Worm (Caenorhabditis elegans) whole organism, early embryonic: ENCODE results near the gene zak-1.

Experiments
- B0310.2 ChIP-seq: sonication (generic microtip); optimal IDR thresholded peaks from 2 replicates; lab custom pipeline; 2016; ENCODE audit warnings: mild to moderate bottlenecking, missing genetic modification characterization, missing compliant biosample characterization
- F13C5.2 ChIP-seq: sonication (generic microtip); optimal IDR thresholded peaks from 2 replicates; lab custom pipeline; 2017; ENCODE audit warnings: mild to moderate bottlenecking, missing genetic modification characterization, inconsistent platforms, missing compliant biosample characterization
- aly-1 ChIP-seq: sonication (generic microtip); optimal IDR thresholded peaks from 2 replicates; lab custom pipeline; 2016; ENCODE audit warnings: missing genetic modification characterization, missing compliant biosample characterization
- ama-1 ChIP-seq: fragments of 150-350 bp; optimal IDR thresholded peaks from 2 replicates; lab custom pipeline; 2014
- ceh-13 ChIP-seq: fragments of 200-800 bp; sonication (Bioruptor generic); optimal IDR thresholded peaks from 2 replicates; lab custom pipeline; 2018; ENCODE audit warnings: mild to moderate bottlenecking, missing genetic modification characterization, missing compliant biosample characterization
- ceh-36 ChIP-seq: sonication (generic microtip); optimal IDR thresholded peaks from 2 replicates; lab custom pipeline; 2016; ENCODE audit warnings: missing genetic modification characterization, inconsistent platforms, missing compliant biosample characterization
- ets-7 ChIP-seq: sonication (generic microtip); optimal IDR thresholded peaks from 2 replicates; lab custom pipeline; 2016; ENCODE audit warnings: missing genotype, missing genetic modification characterization, missing compliant biosample characterization
- flt-1 ChIP-seq: fragments of 200-800 bp; sonication (Bioruptor generic); IDR thresholded peaks from 2 replicates; pipeline ENCODE4 v1.3.6; 2022; ENCODE audit warnings: missing genetic modification characterization, missing compliant biosample characterization
- hmbx-1 ChIP-seq: sonication (generic microtip); optimal IDR thresholded peaks from 2 replicates; lab custom pipeline; 2016; ENCODE audit warnings: mild to moderate bottlenecking, missing genetic modification characterization, missing compliant biosample characterization
- hmg-4 ChIP-seq: fragments of 200-800 bp; sonication (Bioruptor generic); optimal IDR thresholded peaks from 2 replicates; lab custom pipeline; 2018; ENCODE audit warnings: mild to moderate bottlenecking, missing genetic modification characterization, missing compliant biosample characterization
- hnd-1 ChIP-seq: sonication (generic microtip); optimal IDR thresholded peaks from 2 replicates; lab custom pipeline; 2016; ENCODE audit warnings: missing genetic modification characterization, missing compliant biosample characterization
- pes-1 ChIP-seq: fragments of 200-800 bp; sonication (Bioruptor generic); IDR thresholded peaks from 2 replicates; pipeline ENCODE4 v1.3.6; 2022; ENCODE audit warnings: missing genetic modification reagents, missing genetic modification characterization, missing compliant biosample characterization
- scrt-1 ChIP-seq: fragments of 200-800 bp; sonication (Bioruptor generic); IDR thresholded peaks from 2 replicates; pipeline ENCODE4 v1.3.6; 2022; ENCODE audit warnings: missing genetic modification characterization, missing compliant biosample characterization
- sea-1 ChIP-seq: fragments of 200-800 bp; sonication (Bioruptor generic); conservative IDR thresholded peaks from 2 replicates; pipeline ENCODE4 v1.3.6; 2022; ENCODE audit warnings: missing genetic modification characterization, missing compliant biosample characterization
- tbx-11 ChIP-seq: fragments of 200-800 bp; sonication (Bioruptor generic); IDR thresholded peaks from 2 replicates; pipeline ENCODE4 v1.3.6; 2022; ENCODE audit warnings: missing genetic modification characterization, missing compliant biosample characterization
- tbx-37 ChIP-seq: fragments of 200-800 bp; sonication (Bioruptor generic); conservative IDR thresholded peaks from 2 replicates; pipeline ENCODE4 v1.3.6; 2022; ENCODE audit warnings: missing genetic modification reagents, missing genetic modification characterization, missing compliant biosample characterization
- tra-4 ChIP-seq: sonication (generic microtip); optimal IDR thresholded peaks from 2 replicates; lab custom pipeline; 2017; ENCODE audit warnings: missing genetic modification characterization, missing compliant biosample characterization

The zak-1 gene

ce11 chrIII:6856709-6857108, at the start of gene zak-1:
zak-1 (minus strand) TSS chrIII:6856809.
- no peak for TF ChIP-seq hnd-1
- TF ChIP-seq scrt-1 (GFP tag; lab: Robert Waterston, UW) = no peak
- TF ChIP-seq aly-1 (tag; lab: Kevin White, UChicago) = no peak
- TF ChIP-seq ceh-13 (GFP tag; lab: Kevin White, UChicago) = no peak
- TF ChIP-seq pes-1 = no peak
- no peak for TF ChIP-seq ets-7 (tag; lab: Kevin White, UChicago)
- TF ChIP-seq ama-1 (lab: Kevin White, UChicago) = no peak
- TF ChIP-seq tbx-37 = no peak
- TF ChIP-seq F13C5.2 = no peak
- TF ChIP-seq hmbx-1 (tag; lab: Kevin White, UChicago) = no peak
- no peak for TF ChIP-seq flt-1 (GFP tag; lab: Robert Waterston, UW)
- TF ChIP-seq hmg-4 (GFP tag; lab: Kevin White, UChicago) = no peak
- TF ChIP-seq tra-4 = no peak
- TF ChIP-seq sea-1 = no peak
- no peak for TF ChIP-seq tbx-11
- no peak for TF ChIP-seq B0310.2 (tag; lab: Kevin White, UChicago)
- TF ChIP-seq ceh-36 (tag; lab: Kevin White, UChicago) = no peak

DNA sequence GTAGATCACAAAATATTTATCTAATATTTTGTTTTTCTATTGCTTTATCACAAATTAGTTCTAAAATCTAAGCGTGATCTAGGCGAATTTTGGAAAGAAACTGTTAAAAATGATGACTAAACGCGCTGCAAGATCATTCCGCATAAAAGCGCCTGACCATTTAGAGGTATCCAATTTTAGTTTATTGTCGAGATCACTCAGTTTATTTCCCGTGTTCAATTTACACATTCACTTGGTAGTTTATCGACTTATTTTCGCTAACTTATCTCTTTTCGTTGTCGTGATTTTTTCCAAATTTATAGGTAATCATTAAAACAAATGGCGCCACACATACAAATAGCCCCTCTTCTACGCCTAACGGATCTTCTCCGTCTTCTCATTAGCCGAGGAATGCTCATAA, 49.8 kb upstream of the zak-1 start, which contains the start of gene T07E3.2:
T07E3.2 (plus strand) TSS at position 301 of the 400 bp plus-strand sequence.
- no peak for TF ChIP-seq hnd-1
- no peak for TF ChIP-seq ceh-13 (GFP tag; lab: Kevin White, UChicago)

DNA sequence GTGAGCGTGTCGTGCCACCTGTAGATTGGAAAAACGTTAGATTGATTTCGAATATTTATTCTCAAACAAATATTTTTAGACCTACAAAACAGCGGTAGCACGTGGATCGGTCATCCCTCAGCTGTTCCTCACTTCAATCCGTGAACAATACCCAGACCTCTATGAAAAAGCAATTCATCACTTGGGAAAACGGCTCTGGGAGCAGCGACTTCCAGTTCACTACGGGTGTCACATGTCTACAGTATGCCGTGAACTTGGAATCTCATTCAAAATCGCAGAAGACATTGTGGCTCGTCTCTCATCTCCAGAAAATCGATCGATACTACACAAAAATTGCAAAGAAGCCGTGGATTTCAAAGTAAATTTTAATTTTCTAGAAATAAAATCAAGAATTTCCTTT, 47.9 kb upstream of the zak-1 start:
- TF ChIP-seq hnd-1 = no peak
- TF ChIP-seq tbx-11 = no peak
- TF ChIP-seq ceh-36 (tag; lab: Kevin White, UChicago) = no peak
- no peak for TF ChIP-seq B0310.2 (tag; lab: Kevin White, UChicago)
- TF ChIP-seq scrt-1 (GFP tag; lab: Robert Waterston, UW) = no peak
- no peak for TF ChIP-seq pes-1
- TF ChIP-seq sea-1 = no peak
- no peak for TF ChIP-seq F13C5.2
- TF ChIP-seq tra-4 = no peak
- no peak for TF ChIP-seq hmg-4 (GFP tag; lab: Kevin White, UChicago)
- no peak for TF ChIP-seq tbx-37
- TF ChIP-seq ama-1 (lab: Kevin White, UChicago) = no peak
- no peak for TF ChIP-seq ceh-13 (GFP tag; lab: Kevin White, UChicago)
- no peak for TF ChIP-seq ets-7 (tag; lab: Kevin White, UChicago)
- TF ChIP-seq hmbx-1 (tag; lab: Kevin White, UChicago) = no peak
- TF ChIP-seq flt-1 (GFP tag; lab: Robert Waterston, UW) = no peak
- TF ChIP-seq aly-1 (tag; lab: Kevin White, UChicago) = no peak

DNA sequence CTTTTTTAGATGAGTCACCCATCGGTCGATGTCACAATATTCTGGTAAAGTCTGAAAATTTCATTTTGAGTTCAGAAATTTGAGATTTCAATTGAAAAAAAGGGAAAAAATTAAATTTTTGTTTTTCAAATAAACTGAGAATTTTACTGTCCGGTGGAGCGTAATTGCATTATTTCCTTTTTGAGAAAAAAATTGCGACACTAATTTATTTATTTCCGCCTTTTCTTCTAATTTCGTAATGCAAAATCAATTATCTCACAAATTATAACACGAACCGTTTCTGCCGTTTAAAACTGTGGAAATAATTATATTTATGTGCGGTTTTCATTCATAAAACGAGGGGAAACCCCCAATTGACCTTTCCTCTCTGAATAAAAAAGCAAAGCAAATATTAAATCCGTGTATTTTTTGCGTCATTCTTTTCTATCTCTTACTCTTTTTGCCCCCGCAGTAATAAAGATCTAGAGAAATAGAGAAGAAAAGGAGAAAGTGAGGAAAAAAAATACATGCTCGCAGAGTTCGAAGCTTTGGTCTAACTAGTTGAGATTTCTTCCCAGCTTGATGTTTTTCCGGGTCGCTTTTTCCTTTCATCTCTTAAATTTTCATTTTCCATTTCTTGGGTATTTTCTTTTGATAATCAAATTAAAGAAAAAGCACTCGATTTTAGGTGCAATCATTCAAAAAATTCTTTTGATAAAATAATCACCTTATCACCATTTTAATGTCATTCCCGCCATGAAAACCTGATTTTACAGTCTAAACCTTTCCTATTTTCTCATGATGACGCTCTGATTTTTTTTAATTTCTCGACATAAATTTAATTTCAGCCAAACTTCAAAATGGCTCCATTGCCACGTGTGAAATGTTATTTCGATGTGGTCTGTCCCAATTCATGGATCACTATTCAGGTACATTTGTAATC, 46.7 kb upstream of the zak-1 start, which contains the start of the genes brc-2 and T07E3.3:
brc-2 (minus strand) TSS at position 51 of the 922 bp plus-strand sequence.
T07E3.3 (plus strand) TSS at position 822 of the 922 bp plus-strand sequence.
- TF ChIP-seq ceh-13 (GFP tag; lab: Kevin White, UChicago) (no peak), tbx-37 (no peak), scrt-1 (GFP tag; lab: Robert Waterston, UW) (no peak), ets-7 (tag; lab: Kevin White, UChicago) (no peak), B0310.2 (tag; lab: Kevin White, UChicago) (no peak), flt-1 (GFP tag; lab: Robert Waterston, UW) (no peak), ama-1 (lab: Kevin White, UChicago) (no peak), tbx-11 (no peak), ceh-36 (tag; lab: Kevin White, UChicago) (no peak), sea-1 (no peak)

ce11 chrIII:6900609-6901008, 44.0 kb upstream of the zak-1 start:
- no peak for TF ChIP-seq aly-1 (tag; lab: Kevin White, UChicago)

ce11 chrIII:6898518-6898917, 41.9 kb upstream of the zak-1 start:
- TF ChIP-seq pes-1 (no peak), scrt-1 (GFP tag; lab: Robert Waterston, UW) (no peak), ama-1 (lab: Kevin White, UChicago) (no peak), hnd-1 (no peak), hmg-4 (GFP tag; lab: Kevin White, UChicago) (no peak), tra-4 (no peak), tbx-11 (no peak), B0310.2 (tag; lab: Kevin White, UChicago) (no peak), ceh-36 (tag; lab: Kevin White, UChicago) (no peak), hmbx-1 (tag; lab: Kevin White, UChicago) (no peak), ceh-13 (GFP tag; lab: Kevin White, UChicago) (no peak), tbx-37 (no peak), sea-1 (no peak), flt-1 (GFP tag; lab: Robert Waterston, UW) (no peak), aly-1 (tag; lab: Kevin White, UChicago) (no peak)

DNA sequence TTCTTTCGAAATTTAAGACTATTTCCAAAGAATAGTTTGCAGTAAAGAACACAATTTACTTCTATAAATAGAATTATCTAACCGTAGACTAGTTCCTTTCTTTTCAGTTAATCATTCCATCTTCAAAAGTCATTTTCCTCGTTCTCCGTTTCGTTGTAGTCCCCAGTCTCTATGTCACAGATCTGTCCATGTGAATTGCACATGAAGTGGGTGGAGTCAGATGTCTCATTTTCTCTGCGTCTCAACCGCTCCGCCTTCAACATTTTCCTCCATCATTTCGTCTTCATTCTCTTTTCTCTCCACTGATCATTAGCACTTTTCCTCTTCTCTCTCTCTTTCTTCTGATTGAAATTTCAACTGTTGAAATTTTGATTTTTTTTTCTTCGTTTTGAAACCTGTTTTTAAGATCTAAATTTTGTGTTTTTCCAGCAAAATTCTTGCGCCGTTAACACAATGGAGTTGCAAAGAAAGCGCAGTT, 41.0 kb upstream of the zak-1 start, which contains the start of gene T07E3.4:
T07E3.4 (plus strand) TSS at position 428 of the 478 bp plus-strand sequence.
- TF ChIP-seq sea-1 (no peak), ceh-13 (GFP tag; lab: Kevin White, UChicago) (no peak), B0310.2 (tag; lab: Kevin White, UChicago) (no peak), tbx-37 (no peak), scrt-1 (GFP tag; lab: Robert Waterston, UW) (no peak), ets-7 (tag; lab: Kevin White, UChicago) (no peak), tbx-11 (no peak), hmg-4 (GFP tag; lab: Kevin White, UChicago) (no peak), hnd-1 (no peak), aly-1 (tag; lab: Kevin White, UChicago) (no peak), flt-1 (GFP tag; lab: Robert Waterston, UW) (no peak), tra-4 (no peak), ceh-36 (tag; lab: Kevin White, UChicago) (no peak), hmbx-1 (tag; lab: Kevin White, UChicago) (no peak), pes-1 (no peak), ama-1 (lab: Kevin White, UChicago) (no peak), F13C5.2 (no peak)
